Worm (Caenorhabditis elegans) whole organism, young adult: ENCODE measurements around the gene Y41D4B.24.

Experiments used
- B0336.3 ChIP-seq: fragments of 200-800 bp; sonication (Bioruptor generic); IDR thresholded peaks from 2 replicates; pipeline ENCODE4 v1.3.6; 2022; ENCODE audit warnings: missing genetic modification characterization, missing compliant biosample characterization
- C17E4.6 ChIP-seq: fragments of 200-800 bp; sonication (Bioruptor generic); IDR thresholded peaks from 2 replicates; pipeline ENCODE4 v1.3.6; 2022; ENCODE audit warnings: missing genetic modification reagents, missing genetic modification characterization, missing compliant biosample characterization
- D2030.7 ChIP-seq: fragments of 200-800 bp; sonication (Bioruptor generic); IDR thresholded peaks from 2 replicates; pipeline ENCODE4 v1.3.6; 2022; ENCODE audit warnings: missing genetic modification reagents, missing genetic modification characterization, missing compliant biosample characterization
- F33H1.4 ChIP-seq: fragments of 200-800 bp; sonication (Bioruptor generic); IDR thresholded peaks from 2 replicates; pipeline ENCODE4 v1.3.6; 2022; ENCODE audit warnings: missing genetic modification reagents, missing genetic modification characterization, missing compliant biosample characterization
- F52B5.7 ChIP-seq: sonication (generic microtip); optimal IDR thresholded peaks from 2 replicates; lab custom pipeline; 2016; ENCODE audit warnings: mild to moderate bottlenecking, missing genetic modification characterization, missing compliant biosample characterization
- Y79H2A.3 ChIP-seq: fragments of 200-800 bp; sonication (Bioruptor generic); conservative IDR thresholded peaks from 2 replicates; pipeline ENCODE4 v1.3.6; 2022; ENCODE audit warnings: missing genetic modification reagents, missing genetic modification characterization, missing compliant biosample characterization
- aptf-2 ChIP-seq: fragments of 200-800 bp; sonication (Bioruptor generic); conservative IDR thresholded peaks from 2 replicates; pipeline ENCODE4 v1.3.6; 2022; ENCODE audit warnings: missing genetic modification reagents, missing genetic modification characterization, missing compliant biosample characterization
- atf-7 ChIP-seq: sonication (generic microtip); optimal IDR thresholded peaks from 2 replicates; lab custom pipeline; 2017; ENCODE audit warnings: mild to moderate bottlenecking, missing genetic modification characterization, missing compliant biosample characterization
- athp-1 ChIP-seq: sonication (generic microtip); optimal IDR thresholded peaks from 2 replicates; lab custom pipeline; 2017; ENCODE audit warnings: mild to moderate bottlenecking, missing genetic modification characterization, missing compliant biosample characterization
- attf-6 ChIP-seq: fragments of 200-800 bp; sonication (Bioruptor generic); IDR thresholded peaks from 2 replicates; pipeline ENCODE4 v1.3.6; 2022; ENCODE audit warnings: missing genetic modification reagents, missing genetic modification characterization, missing compliant biosample characterization
- bed-1 ChIP-seq: fragments of 200-800 bp; sonication (Bioruptor generic); IDR thresholded peaks from 2 replicates; pipeline ENCODE4 v1.3.6; 2022; ENCODE audit warnings: missing genetic modification reagents, missing genetic modification characterization, missing compliant biosample characterization
- cebp-1 ChIP-seq, 2 experiments: fragments of 200-800 bp in 1 of 2; sonication (Bioruptor generic) in 1 of 2; sonication (generic microtip) in 1 of 2; IDR thresholded peaks in 1 of 2; optimal IDR thresholded peaks in 1 of 2; 2 replicates each; pipeline versions ENCODE4 v1.3.6 to Lab custom; 2017 to 2022; ENCODE audit warnings: missing compliant biosample characterization in 2 of 2, missing genetic modification characterization in 2 of 2, mild to moderate bottlenecking in 1 of 2, missing genetic modification reagents in 1 of 2, moderate library complexity in 1 of 2
- cebp-2 ChIP-seq: fragments of 200-800 bp; sonication (Bioruptor generic); IDR thresholded peaks from 2 replicates; pipeline ENCODE4 v1.3.6; 2022; ENCODE audit warnings: missing genetic modification characterization, missing compliant biosample characterization
- die-1 ChIP-seq: sonication (generic microtip); optimal IDR thresholded peaks from 2 replicates; lab custom pipeline; 2016; ENCODE audit warnings: missing genotype, mild to moderate bottlenecking, missing genetic modification characterization, missing compliant biosample characterization
- dpl-1 ChIP-seq: fragments of 150-350 bp; optimal IDR thresholded peaks from 2 replicates; lab custom pipeline; 2014; ENCODE audit warnings: missing biosample characterization, missing genetic modification reagents, missing genetic modification characterization
- efl-1 ChIP-seq: fragments of 150-350 bp; optimal IDR thresholded peaks from 2 replicates; lab custom pipeline; 2014; ENCODE audit warnings: missing biosample characterization, missing genetic modification reagents, missing genetic modification characterization
- egl-44 ChIP-seq: fragments of 200-800 bp; sonication (Bioruptor generic); IDR thresholded peaks from 2 replicates; pipeline ENCODE4 v1.3.6; 2022; ENCODE audit warnings: missing genetic modification reagents, missing genetic modification characterization, missing compliant biosample characterization
- fkh-3 ChIP-seq: sonication (generic microtip); optimal IDR thresholded peaks from 2 replicates; lab custom pipeline; 2016; ENCODE audit warnings: mild to moderate bottlenecking, missing genetic modification characterization, missing compliant biosample characterization
- gei-17 ChIP-seq: fragments of 200-800 bp; sonication (Bioruptor generic); optimal IDR thresholded peaks from 2 replicates; lab custom pipeline; 2018; ENCODE audit warnings: mild to moderate bottlenecking, missing genetic modification characterization, missing compliant biosample characterization
- hmg-1.2 ChIP-seq: fragments of 200-800 bp; sonication (Bioruptor generic); IDR thresholded peaks from 2 replicates; pipeline ENCODE4 v1.3.6; 2022; ENCODE audit warnings: missing genetic modification reagents, missing genetic modification characterization, missing compliant biosample characterization
- lin-26 ChIP-seq: fragments of 200-800 bp; sonication (Bioruptor generic); IDR thresholded peaks from 2 replicates; pipeline ENCODE4 v1.3.6; 2022; ENCODE audit warnings: missing genetic modification reagents, missing genetic modification characterization, missing compliant biosample characterization
- lsy-27 ChIP-seq: sonication (generic microtip); optimal IDR thresholded peaks from 2 replicates; lab custom pipeline; 2017; ENCODE audit warnings: missing genetic modification characterization, mild to moderate bottlenecking, missing compliant biosample characterization, antibody characterized with exemption, missing genotype, borderline replicate concordance; ENCODE audit not compliant: insufficient read depth
- madf-6 ChIP-seq: fragments of 200-800 bp; sonication (Bioruptor generic); IDR thresholded peaks from 2 replicates; pipeline ENCODE4 v1.3.6; 2022; ENCODE audit warnings: missing genetic modification reagents, missing genetic modification characterization, missing compliant biosample characterization
- mcd-1 ChIP-seq: fragments of 200-800 bp; sonication (Bioruptor generic); IDR thresholded peaks from 2 replicates; pipeline ENCODE4 v1.3.6; 2022; ENCODE audit warnings: missing genetic modification reagents, missing genetic modification characterization, missing compliant biosample characterization
- mel-28 ChIP-seq: sonication (generic microtip); optimal IDR thresholded peaks from 2 replicates; lab custom pipeline; 2016; ENCODE audit warnings: borderline replicate concordance, mild to moderate bottlenecking, missing genetic modification characterization, missing compliant biosample characterization
- mxl-1 ChIP-seq: sonication (generic microtip); optimal IDR thresholded peaks from 2 replicates; lab custom pipeline; 2016; ENCODE audit warnings: missing genetic modification characterization, missing compliant biosample characterization
- nfyb-1 ChIP-seq: fragments of 200-800 bp; sonication (Bioruptor generic); IDR thresholded peaks from 2 replicates; pipeline ENCODE4 v1.3.6; 2022; ENCODE audit warnings: missing genetic modification reagents, missing genetic modification characterization, missing compliant biosample characterization
- nhr-80 ChIP-seq: sonication (generic microtip); optimal IDR thresholded peaks from 2 replicates; lab custom pipeline; 2016; ENCODE audit warnings: missing genetic modification characterization, missing compliant biosample characterization
- nhr-90 ChIP-seq: sonication (generic microtip); optimal IDR thresholded peaks from 2 replicates; lab custom pipeline; 2016; ENCODE audit warnings: missing genotype, mild to moderate bottlenecking, missing genetic modification characterization, missing compliant biosample characterization
- pbrm-1 ChIP-seq: fragments of 200-800 bp; sonication (Bioruptor generic); IDR thresholded peaks from 2 replicates; pipeline ENCODE4 v1.3.6; 2022; ENCODE audit warnings: missing genetic modification reagents, missing genetic modification characterization, missing compliant biosample characterization
- sdz-38 ChIP-seq: sonication (generic microtip); optimal IDR thresholded peaks from 2 replicates; lab custom pipeline; 2016; ENCODE audit warnings: missing genotype, missing genetic modification characterization, missing compliant biosample characterization
- snpc-1.1 ChIP-seq: sonication (generic microtip); optimal IDR thresholded peaks from 2 replicates; lab custom pipeline; 2017; ENCODE audit warnings: missing genetic modification characterization, mild to moderate bottlenecking, missing compliant biosample characterization, antibody characterized with exemption, moderate library complexity, missing genotype, missing genetic modification reagents; ENCODE audit not compliant: insufficient read depth
- somi-1 ChIP-seq: fragments of 200-800 bp; sonication (Bioruptor generic); optimal IDR thresholded peaks from 2 replicates; lab custom pipeline; 2018; ENCODE audit warnings: mild to moderate bottlenecking, missing genetic modification characterization, missing compliant biosample characterization
- tbx-9 ChIP-seq: sonication (generic microtip); optimal IDR thresholded peaks from 2 replicates; lab custom pipeline; 2016; ENCODE audit warnings: borderline replicate concordance, missing genetic modification characterization, inconsistent platforms, missing compliant biosample characterization
- unc-130 ChIP-seq: sonication (generic microtip); optimal IDR thresholded peaks from 2 replicates; lab custom pipeline; 2016; ENCODE audit warnings: missing genetic modification reagents, missing genetic modification characterization, missing compliant biosample characterization
- zfh-2 ChIP-seq: fragments of 200-800 bp; sonication (Bioruptor generic); conservative IDR thresholded peaks from 2 replicates; pipeline ENCODE4 v1.3.6; 2022; ENCODE audit warnings: missing genetic modification reagents, missing genetic modification characterization, missing compliant biosample characterization

Gene Y41D4B.24

DNA sequence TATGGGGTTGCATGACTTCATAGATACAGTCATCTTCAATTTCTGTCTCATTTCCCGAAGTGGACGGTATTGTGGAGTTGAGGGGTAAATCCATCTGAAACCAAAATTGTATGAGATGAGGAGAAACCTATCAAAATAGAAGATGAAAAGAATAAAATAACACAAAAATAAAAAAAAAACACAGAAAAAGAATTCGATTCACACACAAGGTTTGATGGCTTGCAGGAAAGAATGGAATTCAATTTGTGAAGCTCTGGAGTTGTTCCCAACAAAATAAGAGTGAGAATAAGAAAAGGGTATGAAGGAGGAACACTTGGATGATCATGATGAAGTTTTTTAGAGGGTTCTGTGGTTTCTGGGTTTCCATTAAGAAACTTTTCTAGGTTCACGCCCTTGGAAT, at the start of gene Y41D4B.24:
TSS of gene Y41D4B.24 (minus strand) at position 101 of the 400 bp plus-strand sequence.
- TF ChIP-seq D2030.7 (no peak), lsy-27 (tag; lab: Kevin White, UChicago) (no peak), gei-17 (GFP tag; lab: Kevin White, UChicago) (no peak), tbx-9 (tag; lab: Kevin White, UChicago) (no peak), mxl-1 (tag; lab: Kevin White, UChicago) (no peak), cebp-2 (GFP tag; lab: Robert Waterston, UW) (no peak), zfh-2 (GFP tag; lab: Robert Waterston, UW) (no peak), F52B5.7 (tag; lab: Kevin White, UChicago) (no peak), somi-1 (GFP tag; lab: Kevin White, UChicago) (no peak), snpc-1.1 (no peak), nhr-80 (tag; lab: Kevin White, UChicago) (no peak), sdz-38 (no peak), dpl-1 (GFP tag; lab: Kevin White, UChicago) (no peak), egl-44 (GFP tag; lab: Robert Waterston, UW) (no peak), aptf-2 (GFP tag; lab: Robert Waterston, UW) (no peak), fkh-3 (tag; lab: Kevin White, UChicago) (no peak), pbrm-1 (no peak), mel-28 (tag; lab: Kevin White, UChicago) (no peak), nhr-90 (tag; lab: Kevin White, UChicago) (no peak), bed-1 (GFP tag; lab: Robert Waterston, UW) (no peak)

DNA sequence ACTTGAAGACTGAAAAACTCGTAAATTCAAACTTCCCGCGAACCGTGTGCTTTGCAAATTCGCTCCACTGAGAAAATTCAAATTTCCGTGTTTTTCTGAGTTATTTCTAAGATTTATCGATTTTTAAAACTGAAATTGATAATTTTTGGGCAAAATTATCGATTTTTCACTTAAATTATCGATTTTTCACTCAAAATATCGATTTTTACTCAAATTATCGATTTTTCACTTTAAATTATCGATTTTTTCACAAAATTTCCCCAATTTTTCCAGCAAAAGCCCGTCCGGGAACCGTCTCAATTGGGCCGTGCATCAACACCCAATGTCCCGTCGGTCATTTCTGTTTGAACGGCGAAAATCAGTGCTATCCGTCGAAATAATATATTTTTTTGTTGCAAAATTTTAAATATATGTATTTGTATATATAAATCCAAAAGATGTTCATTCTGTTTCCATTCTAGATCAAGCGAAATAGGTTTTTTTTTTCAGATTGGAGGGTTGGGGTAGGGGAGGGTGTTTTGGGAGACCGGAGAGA, 45.6 kb upstream of the Y41D4B.24 start:
- TF ChIP-seq unc-130 (GFP tag; lab: Kevin White, UChicago) (no peak), B0336.3 (GFP tag; lab: Robert Waterston, UW) (peak; percentile 79), lin-26 (GFP tag; lab: Robert Waterston, UW) (peak; percentile 31; the same call in 1 of the 2 replicates), mcd-1 (GFP tag; lab: Robert Waterston, UW) (0 out of 2 replicates have a peak, but pooled peaks have one; percentile 16), hmg-1.2 (GFP tag; lab: Robert Waterston, UW) (no peak), die-1 (tag; lab: Kevin White, UChicago) (no peak), F33H1.4 (0 out of 2 replicates have a peak, but pooled peaks have one; percentile 7), efl-1 (GFP tag; lab: Kevin White, UChicago) (peak; percentile 25), Y79H2A.3 (GFP tag; lab: Robert Waterston, UW) (0 out of 2 replicates have a peak, but pooled peaks have one; percentile 37), nfyb-1 (0 out of 2 replicates have a peak, but pooled peaks have one; percentile 27), athp-1 (tag; lab: Kevin White, UChicago) (peak; percentile 14), attf-6 (GFP tag; lab: Robert Waterston, UW) (no peak), atf-7 (tag; lab: Kevin White, UChicago) (peak; percentile 37), madf-6 (GFP tag; lab: Robert Waterston, UW) (peak; percentile 50; the same call in 1 of the 2 replicates), cebp-1 (GFP tag; IDR thresholded peaks at IDR 0.05; lab: Robert Waterston, UW) (no peak), cebp-1 (tag; optimal IDR thresholded peaks at IDR 0.05; lab: Kevin White, UChicago) (peak; percentile 29), F52B5.7 (tag; lab: Kevin White, UChicago) (peak; percentile 9), C17E4.6 (GFP tag; lab: Robert Waterston, UW) (0 out of 2 replicates have a peak, but pooled peaks have one; percentile 38)
